Worm (Caenorhabditis elegans): ENCODE measurements around the gene tbc-18.

Gene tbc-18

DNA sequence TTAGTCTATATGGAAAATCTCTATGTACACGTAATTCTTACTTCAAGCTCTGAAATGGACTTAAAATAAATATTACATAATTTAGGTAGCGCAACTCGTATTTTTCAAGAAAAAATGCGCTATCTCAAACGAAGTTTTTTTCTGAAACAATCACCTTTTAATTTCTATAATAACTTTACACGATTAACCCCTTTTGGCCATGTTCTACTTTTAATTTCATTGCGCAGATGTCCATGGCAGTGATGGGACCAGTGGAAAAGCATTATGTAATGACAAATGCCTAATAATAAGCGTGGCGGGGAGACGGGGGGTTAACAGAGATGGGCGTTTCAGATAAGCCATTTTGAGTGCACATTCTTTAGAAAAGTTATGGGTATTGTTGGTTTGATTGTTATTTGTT, 13.1 kb downstream of the tbc-18 start:
- TF ChIP-seq eyg-1 (tag; optimal IDR thresholded peaks at IDR 0.05) (no peak), fax-1 (tag; optimal IDR thresholded peaks at IDR 0.05) (no peak), sdc-2 (tag; optimal IDR thresholded peaks at IDR 0.05) (no peak), zip-5 (tag; optimal IDR thresholded peaks at IDR 0.05) (no peak), hlh-8 (tag; optimal IDR thresholded peaks at IDR 0.05) (no peak), dmd-4 (tag; optimal IDR thresholded peaks at IDR 0.05; ENCODE audit: borderline replicate concordance) (no peak), ztf-16 (tag; optimal IDR thresholded peaks at IDR 0.05) (no peak), syd-9 (tag; optimal IDR thresholded peaks at IDR 0.05) (no peak), ref-2 (tag; optimal IDR thresholded peaks at IDR 0.05) (no peak), nhr-11 (tag; optimal IDR thresholded peaks at IDR 0.05) (no peak), hlh-13 (GFP tag; optimal IDR thresholded peaks at IDR 0.05) (no peak), dve-1 (tag; optimal IDR thresholded peaks at IDR 0.05) (no peak), pha-4 (tag; optimal IDR thresholded peaks at IDR 0.05) (no peak)

ce11 chrX:8392539-8392996, 14.2 kb downstream of the tbc-18 start, which contains the start of gene wrk-1:
Gene wrk-1 (minus strand): TSS chrX:8392589.
- TF ChIP-seq tbx-7 (tag; optimal IDR thresholded peaks at IDR 0.05), result no peak
- TF ChIP-seq C08G9.2 (tag; optimal IDR thresholded peaks at IDR 0.05), result no peak
- no peak for TF ChIP-seq ceh-6 (GFP tag; optimal IDR thresholded peaks at IDR 0.05)
- no peak for TF ChIP-seq ref-2 (tag; optimal IDR thresholded peaks at IDR 0.05)
- TF ChIP-seq hlh-15 (tag; optimal IDR thresholded peaks at IDR 0.05), result no peak
- TF ChIP-seq F13H6.1 (tag; optimal IDR thresholded peaks at IDR 0.05), result no peak
- TF ChIP-seq K09A11.1 (tag; optimal IDR thresholded peaks at IDR 0.05; ENCODE audit: insufficient read depth), result no peak
- no peak for TF ChIP-seq K02D7.2 (tag; optimal IDR thresholded peaks at IDR 0.05)

DNA sequence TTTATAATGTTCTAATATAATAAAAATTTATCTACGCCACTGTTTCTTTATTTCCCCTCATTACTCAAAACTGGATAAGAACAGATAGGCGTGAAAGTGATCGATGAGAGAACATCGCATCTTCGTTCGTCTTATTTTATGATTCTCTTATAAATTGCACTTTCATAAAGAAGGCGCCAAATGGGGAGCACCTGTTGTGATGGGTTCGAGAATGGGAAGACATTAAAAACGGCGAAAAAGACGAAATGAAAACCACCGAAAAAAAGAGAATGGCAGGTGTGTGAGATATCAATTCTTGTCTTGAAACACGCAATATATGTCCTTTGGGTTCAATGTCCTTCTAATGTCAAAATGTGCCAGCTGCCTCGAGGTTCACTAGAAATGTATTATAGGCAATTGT, 15.9 kb downstream of the tbc-18 start:
- no peak for TF ChIP-seq unc-86 (tag; optimal IDR thresholded peaks at IDR 0.05)
- no peak for TF ChIP-seq hlh-6 (tag; optimal IDR thresholded peaks at IDR 0.05)
- TF ChIP-seq ahr-1 (tag; optimal IDR thresholded peaks at IDR 0.05), result no peak
- no peak for TF ChIP-seq ceh-45 (GFP tag; IDR thresholded peaks at IDR 0.05)
- no peak for TF ChIP-seq ceh-2 (tag; optimal IDR thresholded peaks at IDR 0.05)
- TF ChIP-seq unc-3 (GFP tag; conservative IDR thresholded peaks at IDR 0.05), result no peak
- no peak for TF ChIP-seq unc-3 (tag; optimal IDR thresholded peaks at IDR 0.05)
- no peak for TF ChIP-seq fkh-10 (GFP tag; optimal IDR thresholded peaks at IDR 0.05)
- TF ChIP-seq tbx-7 (tag; optimal IDR thresholded peaks at IDR 0.05), result no peak
- no peak for TF ChIP-seq ets-4 (tag; optimal IDR thresholded peaks at IDR 0.05)
- no peak for TF ChIP-seq ceh-48 (tag; optimal IDR thresholded peaks at IDR 0.05)
- TF ChIP-seq npax-4 (tag; optimal IDR thresholded peaks at IDR 0.05), result no peak
- TF ChIP-seq pros-1 (tag; optimal IDR thresholded peaks at IDR 0.05), result no peak
- no peak for TF ChIP-seq nfya-1 (tag; optimal IDR thresholded peaks at IDR 0.05)
- TF ChIP-seq sox-4 (tag; optimal IDR thresholded peaks at IDR 0.05), result no peak
- no peak for TF ChIP-seq ceh-24 (tag; optimal IDR thresholded peaks at IDR 0.05)
- TF ChIP-seq ref-2 (tag; optimal IDR thresholded peaks at IDR 0.05), result no peak
- no peak for TF ChIP-seq ceh-22 (tag; optimal IDR thresholded peaks at IDR 0.05)

ce11 chrX:8404308-8405085, 26.1 kb downstream of the tbc-18 start:
- TF ChIP-seq tbx-2 (tag; optimal IDR thresholded peaks at IDR 0.05) (peak; percentile 98), lim-6 (tag; optimal IDR thresholded peaks at IDR 0.05) (peak; percentile 88), Y22D7AL.16 (tag; optimal IDR thresholded peaks at IDR 0.05) (peak; percentile 94), ttx-3 (tag; optimal IDR thresholded peaks at IDR 0.05) (peak; percentile 93), T23F11.4 (GFP tag; optimal IDR thresholded peaks at IDR 0.05) (peak; percentile 96), gmeb-2 (tag; optimal IDR thresholded peaks at IDR 0.05) (peak; percentile 92), eyg-1 (tag; optimal IDR thresholded peaks at IDR 0.05) (peak; percentile 95), unc-86 (tag; optimal IDR thresholded peaks at IDR 0.05) (peak; percentile 95), ceh-18 (tag; optimal IDR thresholded peaks at IDR 0.05) (peak; percentile 98), elt-2 (tag; optimal IDR thresholded peaks at IDR 0.05) (peak; percentile 97), ceh-19 (GFP tag; optimal IDR thresholded peaks at IDR 0.05) (peak; percentile 97), K02D7.2 (tag; optimal IDR thresholded peaks at IDR 0.05) (peak; percentile 97), pax-1 (tag; optimal IDR thresholded peaks at IDR 0.05) (no peak), C08G9.2 (tag; optimal IDR thresholded peaks at IDR 0.05) (peak; percentile 84), hlh-30 (tag; optimal IDR thresholded peaks at IDR 0.05; ENCODE audit: insufficient read depth) (peak; percentile 78), pag-3 (tag; optimal IDR thresholded peaks at IDR 0.05; ENCODE audit: borderline replicate concordance) (peak; percentile 46)
